Fruit fly (Drosophila melanogaster): Measurements from ENCODE around the gene CG34393.

The CG34393 gene

dm6 chr2L:3144709-3145108 lies 55.6 kb downstream of the CG34393 start, which contains the start of gene toc (continued):
- TF ChIP-seq fd3F (GFP tag; optimal IDR thresholded peaks at IDR 0.05) (no peak), Antp (GFP tag; optimal IDR thresholded peaks at IDR 0.05) (peak; percentile 3), CG18476 (GFP tag; optimal IDR thresholded peaks at IDR 0.05) (no peak), dati (GFP tag; IDR thresholded peaks at IDR 0.05) (no peak), CG14050 (GFP tag; IDR thresholded peaks at IDR 0.05) (no peak), Dp (GFP tag; optimal IDR thresholded peaks at IDR 0.05) (peak; percentile 56), CG31388 (GFP tag; optimal IDR thresholded peaks at IDR 0.05) (no peak), B-H2 (GFP tag; optimal IDR thresholded peaks at IDR 0.05) (no peak), Side (GFP tag; optimal IDR thresholded peaks at IDR 0.05) (no peak), CG1233 (GFP tag; optimal IDR thresholded peaks at IDR 0.05) (no peak), ems (GFP tag; optimal IDR thresholded peaks at IDR 0.05) (no peak), CG8924 (tag; optimal IDR thresholded peaks at IDR 0.05) (no peak), eyg (GFP tag; optimal IDR thresholded peaks at IDR 0.05) (no peak), sim (GFP tag; IDR thresholded peaks at IDR 0.05) (no peak), Gsc (GFP tag; IDR thresholded peaks at IDR 0.05) (no peak), CG8290 (GFP tag; optimal IDR thresholded peaks at IDR 0.05) (peak; percentile 32), CG8290 (tag; optimal IDR thresholded peaks at IDR 0.05) (peak in 1 of 2 experiments; percentile 66), D19B (GFP tag; optimal IDR thresholded peaks at IDR 0.05) (no peak), CG32772 (GFP tag; IDR thresholded peaks at IDR 0.05) (no peak), bigmax (GFP tag; optimal IDR thresholded peaks at IDR 0.05) (no peak), mirr (GFP tag; optimal IDR thresholded peaks at IDR 0.05) (no peak), Oaz (GFP tag; IDR thresholded peaks at IDR 0.05) (no peak), Deaf1 (tag; optimal IDR thresholded peaks at IDR 0.05) (no peak), CG4854 (GFP tag; optimal IDR thresholded peaks at IDR 0.05) (no peak), NFAT (GFP tag; IDR thresholded peaks at IDR 0.05) (no peak; the same call in 1 of the 2 replicates), salm (tag; optimal IDR thresholded peaks at IDR 0.05) (no peak), Dip2 (GFP tag; IDR thresholded peaks at IDR 0.05) (no peak), CG3407 (GFP tag; optimal IDR thresholded peaks at IDR 0.05) (no peak), vnd (GFP tag; IDR thresholded peaks at IDR 0.05; ENCODE audit: partially characterized antibody) (peak; percentile 80), Max (GFP tag; optimal IDR thresholded peaks at IDR 0.05) (no peak), CG18011 (GFP tag; optimal IDR thresholded peaks at IDR 0.05) (no peak), Oli (tag; optimal IDR thresholded peaks at IDR 0.05) (no peak), zen2 (GFP tag; IDR thresholded peaks at IDR 0.05; ENCODE audit: partially characterized antibody) (peak; percentile 84), Hr51 (GFP tag; optimal IDR thresholded peaks at IDR 0.05) (no peak), CG7357 (GFP tag; IDR thresholded peaks at IDR 0.05) (no peak), chinmo (GFP tag; IDR thresholded peaks at IDR 0.05; ENCODE audit: partially characterized antibody) (peak; percentile 81; the same call in 1 of the 4 replicates), lbe (GFP tag; optimal IDR thresholded peaks at IDR 0.05) (no peak), CG17361 (GFP tag; IDR thresholded peaks at IDR 0.05) (no peak), hkb (optimal IDR thresholded peaks at IDR 0.05) (no peak), hkb (GFP tag; IDR thresholded peaks at IDR 0.05) (no peak), CG1602 (GFP tag; optimal IDR thresholded peaks at IDR 0.05) (no peak), ab (GFP tag; optimal IDR thresholded peaks at IDR 0.05) (no peak), Usf (GFP tag; optimal IDR thresholded peaks at IDR 0.05) (no peak), CG9817 (tag; optimal IDR thresholded peaks at IDR 0.05) (no peak), CG4820 (GFP tag; optimal IDR thresholded peaks at IDR 0.05) (no peak), CG15011 (GFP tag; optimal IDR thresholded peaks at IDR 0.05) (no peak), Gug (GFP tag; IDR thresholded peaks at IDR 0.05) (no peak), CG15479 (GFP tag; optimal IDR thresholded peaks at IDR 0.05) (no peak), CG10959 (GFP tag; IDR thresholded peaks at IDR 0.05) (no peak), Hsf (GFP tag; optimal IDR thresholded peaks at IDR 0.05) (no peak), Hr39 (optimal IDR thresholded peaks at IDR 0.05) (no peak), wek (GFP tag; optimal IDR thresholded peaks at IDR 0.05) (no peak), lola (GFP tag; optimal IDR thresholded peaks at IDR 0.05) (no peak)

Data from whole organism, embryonic.